Worm (Caenorhabditis elegans): ENCODE measurements around the gene fcho-1.

ce11 chrII:1298169-1298568, 12.1 kb upstream of the fcho-1 start, which contains the start of gene Y57G7A.1:
- TF ChIP-seq ama-1 (optimal IDR thresholded peaks at IDR 0.05) (no peak), F16B12.6 (tag; optimal IDR thresholded peaks at IDR 0.05) (no peak), aly-2 (tag; optimal IDR thresholded peaks at IDR 0.05) (no peak), skn-1 (tag; optimal IDR thresholded peaks at IDR 0.05) (no peak), fkh-10 (GFP tag; optimal IDR thresholded peaks at IDR 0.05) (no peak), vab-15 (tag; optimal IDR thresholded peaks at IDR 0.05) (no peak)

Data from whole organism, L1 larva.